Fruit fly (Drosophila melanogaster) whole organism, prepupa: Measurements from ENCODE around the gene fipi.

ENCODE experiments used
- CG15336 ChIP-seq: fragments of 200-800 bp; sonication (Bioruptor generic); IDR thresholded peaks from 2 replicates; pipeline ENCODE4 v1.3.6; 2022; ENCODE audit warnings: missing biosample characterization, missing genetic modification characterization
- CG3919 ChIP-seq: fragments of 200-800 bp; sonication (Bioruptor generic); optimal IDR thresholded peaks from 3 replicates; lab custom pipeline; 2016; ENCODE audit warnings: missing biosample characterization, missing genetic modification characterization
- CG4318 ChIP-seq: fragments of 200-800 bp; sonication (Bioruptor generic); optimal IDR thresholded peaks from 3 replicates; lab custom pipeline; 2017; ENCODE audit warnings: missing biosample characterization, mild to moderate bottlenecking, missing genetic modification characterization
- CG6276 ChIP-seq: fragments of 200-800 bp; sonication (Bioruptor generic); optimal IDR thresholded peaks from 2 replicates; lab custom pipeline; 2017; ENCODE audit warnings: missing biosample characterization, mild to moderate bottlenecking, missing genetic modification characterization
- CG6792 ChIP-seq: fragments of 200-800 bp; sonication (Bioruptor generic); optimal IDR thresholded peaks from 3 replicates; lab custom pipeline; 2016; ENCODE audit warnings: missing biosample characterization, missing genetic modification characterization
- Eip75B ChIP-seq: fragments of 200-800 bp; sonication (Bioruptor generic); optimal IDR thresholded peaks from 3 replicates; lab custom pipeline; 2016; ENCODE audit warnings: missing biosample characterization, missing genetic modification characterization
- Hr38 ChIP-seq: sonication (Bioruptor generic); optimal IDR thresholded peaks from 2 replicates; lab custom pipeline; 2016; ENCODE audit warnings: missing biosample characterization, missing genetic modification characterization
- Sox14 ChIP-seq: fragments of 200-800 bp; sonication (Bioruptor generic); optimal IDR thresholded peaks from 3 replicates; lab custom pipeline; 2016; ENCODE audit warnings: missing biosample characterization, missing genetic modification characterization
- acj6 ChIP-seq: fragments of 200-800 bp; sonication (Bioruptor generic); optimal IDR thresholded peaks from 3 replicates; lab custom pipeline; 2016; ENCODE audit warnings: missing biosample characterization, missing genetic modification characterization

- TF ChIP-seq CG6792 (GFP tag; lab: Kevin White, UChicago) (no peak), CG3919 (GFP tag; lab: Kevin White, UChicago) (no peak), CG4318 (GFP tag; lab: Kevin White, UChicago) (no peak), Eip75B (GFP tag; lab: Kevin White, UChicago) (no peak), Hr38 (no peak), CG15336 (GFP tag; lab: Robert Waterston, UW) (no peak), Sox14 (no peak), acj6 (GFP tag; lab: Kevin White, UChicago) (no peak), CG6276 (GFP tag; lab: Kevin White, UChicago) (no peak)
These were observed 95.0 kb downstream of the fipi start for dm6 chr2L:4698837-4699236.
